Worm (Caenorhabditis elegans) whole organism, L2 larva: Measurements from ENCODE around the gene cut-6.

ENCODE experiments used
- alr-1 ChIP-seq: fragments of 150-350 bp; optimal IDR thresholded peaks from 2 replicates; lab custom pipeline; 2014; ENCODE audit warnings: missing biosample characterization, missing genetic modification characterization
- aly-2 ChIP-seq: fragments of 150-350 bp; optimal IDR thresholded peaks from 2 replicates; lab custom pipeline; 2014; ENCODE audit warnings: missing biosample characterization, missing genetic modification characterization
- lin-39 ChIP-seq: fragments of 150-350 bp; optimal IDR thresholded peaks from 2 replicates; lab custom pipeline; 2014; ENCODE audit warnings: missing biosample characterization, missing genetic modification reagents, missing genetic modification characterization
- nhr-237 ChIP-seq: fragments of 150-350 bp; optimal IDR thresholded peaks from 2 replicates; lab custom pipeline; 2014; ENCODE audit warnings: missing biosample characterization, missing genetic modification characterization
- snpc-4 ChIP-seq: fragments of 150-350 bp; optimal IDR thresholded peaks from 2 replicates; lab custom pipeline; 2014; ENCODE audit warnings: missing biosample characterization, missing genetic modification characterization
- zag-1 ChIP-seq: fragments of 150-350 bp; optimal IDR thresholded peaks from 2 replicates; lab custom pipeline; 2014; ENCODE audit warnings: missing biosample characterization, missing genetic modification characterization
- ztf-4 ChIP-seq: fragments of 150-350 bp; optimal IDR thresholded peaks from 2 replicates; lab custom pipeline; 2014; ENCODE audit warnings: missing biosample characterization, missing genetic modification characterization

DNA sequence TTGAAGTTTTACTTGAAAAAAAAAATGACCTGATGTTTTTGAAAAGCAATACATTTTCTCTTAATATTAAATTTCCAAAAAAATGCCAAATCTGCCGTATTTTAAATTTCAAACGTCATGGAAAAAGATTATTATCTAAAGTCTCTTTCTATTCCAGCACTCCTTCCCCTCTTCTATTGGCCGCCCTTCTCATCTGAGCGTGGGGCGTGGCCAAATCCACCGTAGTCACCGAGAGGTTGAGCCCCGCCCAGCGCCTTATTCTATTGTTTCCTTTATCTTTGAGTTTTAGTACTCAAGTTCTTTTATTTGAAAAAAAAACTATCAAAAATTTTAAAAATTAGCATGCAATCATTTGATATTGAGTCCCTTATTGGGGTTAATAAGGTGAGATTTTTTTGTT is 8.8 kb downstream of the cut-6 start, which contains the start of gene vab-7:
- TF ChIP-seq nhr-237 (tag; lab: Kevin White, UChicago) (no peak), zag-1 (tag; lab: Kevin White, UChicago) (no peak), alr-1 (no peak), lin-39 (tag; lab: Kevin White, UChicago) (no peak), ztf-4 (no peak), snpc-4 (no peak), aly-2 (tag; lab: Kevin White, UChicago) (no peak)
